Worm (Caenorhabditis elegans) whole organism, late embryonic: ENCODE data around the gene kin-34.

Experiments used
- ets-4 ChIP-seq: sonication (generic microtip); optimal IDR thresholded peaks from 2 replicates; lab custom pipeline; 2016; ENCODE audit warnings: missing genetic modification characterization, missing compliant biosample characterization
- tbx-2 ChIP-seq: sonication (generic microtip); optimal IDR thresholded peaks from 2 replicates; lab custom pipeline; 2016; ENCODE audit warnings: missing genetic modification characterization, missing compliant biosample characterization

DNA sequence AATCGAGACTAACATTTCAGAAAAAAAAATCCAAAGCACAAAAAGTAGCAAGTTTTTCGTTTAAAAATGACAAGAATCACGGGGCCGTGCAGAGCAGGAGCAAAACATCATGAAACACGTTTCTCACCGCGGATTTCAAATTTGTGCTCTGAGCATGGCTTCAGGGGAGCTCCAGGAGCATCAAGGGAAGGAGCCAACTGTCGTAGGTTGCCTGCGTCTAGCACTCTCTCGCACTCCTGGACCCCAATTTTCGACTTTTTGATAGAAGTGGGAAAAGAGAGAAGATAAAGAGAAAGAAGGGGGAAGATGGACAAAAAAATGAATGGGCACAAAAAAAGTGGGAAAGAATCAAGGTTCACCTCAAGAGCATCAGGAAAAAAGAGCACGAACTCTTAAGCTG, 38.8 kb upstream of the kin-34 start:
- TF ChIP-seq ets-4 (tag; lab: Kevin White, UChicago) (no peak), tbx-2 (tag; lab: Kevin White, UChicago) (no peak)
